Fruit fly (Drosophila melanogaster): ENCODE measurements around the gene CG2186.

The CG2186 gene

DNA sequence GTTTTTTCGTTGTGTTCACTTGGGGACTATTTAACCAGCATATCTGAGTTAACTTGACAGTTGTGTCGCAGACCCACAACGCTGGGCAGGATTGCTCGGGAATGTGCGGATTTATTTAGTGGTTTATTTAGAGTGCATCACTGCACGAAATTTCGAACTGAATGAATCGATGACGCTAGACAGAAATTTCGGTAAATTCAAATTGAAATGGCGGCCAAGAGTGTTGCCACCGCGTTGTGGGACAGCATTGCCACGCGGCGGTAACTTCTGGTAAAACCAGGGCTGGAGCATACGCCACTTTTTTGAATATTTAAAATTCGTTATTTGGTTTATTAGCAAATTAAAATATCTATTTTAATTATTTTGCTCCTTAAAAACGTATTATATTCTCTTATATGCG is 2.8 kb upstream of the CG2186 start, which contains the start of gene feo (continued):
- peak; percentile 63 for TF ChIP-seq YL-1 (GFP tag; optimal IDR thresholded peaks at IDR 0.05)
- no peak for TF ChIP-seq CG4617 (GFP tag; optimal IDR thresholded peaks at IDR 0.05; ENCODE audit: borderline replicate concordance)
- no peak for TF ChIP-seq ase (GFP tag; IDR thresholded peaks at IDR 0.05)
- TF ChIP-seq sqz (GFP tag; optimal IDR thresholded peaks at IDR 0.05): no peak
- peak; percentile 12 for TF ChIP-seq CG30020 (tag; optimal IDR thresholded peaks at IDR 0.05)
- peak; percentile 96 for TF ChIP-seq E2f2 (GFP tag; IDR thresholded peaks at IDR 0.05)
- TF ChIP-seq CG17328 (GFP tag; IDR thresholded peaks at IDR 0.05): no peak
- TF ChIP-seq CG15696 (tag; optimal IDR thresholded peaks at IDR 0.05): peak; percentile 14
- TF ChIP-seq CG1602 (GFP tag; optimal IDR thresholded peaks at IDR 0.05): no peak
- TF ChIP-seq run (tag; optimal IDR thresholded peaks at IDR 0.05): no peak
- no peak for TF ChIP-seq CG12104 (GFP tag; optimal IDR thresholded peaks at IDR 0.05)
- no peak for TF ChIP-seq CG7745 (tag; optimal IDR thresholded peaks at IDR 0.05)

DNA sequence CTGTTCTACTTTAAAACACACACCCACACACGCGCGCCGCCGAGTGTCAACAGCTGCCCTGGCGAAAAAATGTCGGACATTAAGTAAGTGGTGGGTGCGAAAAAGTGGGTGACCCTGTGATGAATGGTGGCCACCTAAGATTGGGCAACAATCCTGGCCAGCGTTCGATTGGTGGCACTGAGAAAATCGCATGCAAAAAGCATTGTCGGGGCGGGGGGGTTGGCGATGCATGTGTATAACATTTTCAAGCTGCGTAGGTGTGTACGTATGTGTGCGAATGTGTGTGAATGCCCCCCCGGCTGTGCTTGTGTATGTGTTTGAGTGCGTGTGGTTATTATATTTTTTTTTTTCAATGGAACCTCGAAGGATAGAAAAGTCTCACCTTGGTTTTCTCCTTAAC is 398 bp downstream of the CG2186 start:
- TF ChIP-seq CG13123 (GFP tag; optimal IDR thresholded peaks at IDR 0.05) (no peak), Xbp1 (GFP tag; optimal IDR thresholded peaks at IDR 0.05) (no peak), phol (tag; optimal IDR thresholded peaks at IDR 0.05) (no peak), cg (GFP tag; optimal IDR thresholded peaks at IDR 0.05) (peak; percentile 96), crol (GFP tag; IDR thresholded peaks at IDR 0.05) (peak; percentile 85), Med (GFP tag) (no peak), YL-1 (GFP tag; optimal IDR thresholded peaks at IDR 0.05) (peak; percentile 62), CG2202 (tag; optimal IDR thresholded peaks at IDR 0.05) (no peak), fd96Cb (tag; optimal IDR thresholded peaks at IDR 0.05) (no peak), CG12219 (GFP tag; optimal IDR thresholded peaks at IDR 0.05) (no peak), CG32767 (GFP tag; IDR thresholded peaks at IDR 0.05) (peak; percentile 57; the same call in 1 of the 2 replicates), ERR (GFP tag; optimal IDR thresholded peaks at IDR 0.05) (no peak), D (optimal IDR thresholded peaks at IDR 0.05) (peak; percentile 6), D (GFP tag; optimal IDR thresholded peaks at IDR 0.05) (no peak), Sin3A (optimal IDR thresholded peaks at IDR 0.05) (peak; percentile 14), MESR4 (GFP tag; optimal IDR thresholded peaks at IDR 0.05) (peak; percentile 81), sd (tag; optimal IDR thresholded peaks at IDR 0.05) (peak; percentile 14), sug (tag; optimal IDR thresholded peaks at IDR 0.05) (peak; percentile 38), Pdp1 (GFP tag; optimal IDR thresholded peaks at IDR 0.05) (peak in 1 of 2 experiments; percentile 18), CG6689 (GFP tag; IDR thresholded peaks at IDR 0.05) (no peak), sr (GFP tag; IDR thresholded peaks at IDR 0.05) (peak; percentile 75), dimm (GFP tag; IDR thresholded peaks at IDR 0.05) (no peak), CG8478 (optimal IDR thresholded peaks at IDR 0.05) (peak; percentile 76)

DNA sequence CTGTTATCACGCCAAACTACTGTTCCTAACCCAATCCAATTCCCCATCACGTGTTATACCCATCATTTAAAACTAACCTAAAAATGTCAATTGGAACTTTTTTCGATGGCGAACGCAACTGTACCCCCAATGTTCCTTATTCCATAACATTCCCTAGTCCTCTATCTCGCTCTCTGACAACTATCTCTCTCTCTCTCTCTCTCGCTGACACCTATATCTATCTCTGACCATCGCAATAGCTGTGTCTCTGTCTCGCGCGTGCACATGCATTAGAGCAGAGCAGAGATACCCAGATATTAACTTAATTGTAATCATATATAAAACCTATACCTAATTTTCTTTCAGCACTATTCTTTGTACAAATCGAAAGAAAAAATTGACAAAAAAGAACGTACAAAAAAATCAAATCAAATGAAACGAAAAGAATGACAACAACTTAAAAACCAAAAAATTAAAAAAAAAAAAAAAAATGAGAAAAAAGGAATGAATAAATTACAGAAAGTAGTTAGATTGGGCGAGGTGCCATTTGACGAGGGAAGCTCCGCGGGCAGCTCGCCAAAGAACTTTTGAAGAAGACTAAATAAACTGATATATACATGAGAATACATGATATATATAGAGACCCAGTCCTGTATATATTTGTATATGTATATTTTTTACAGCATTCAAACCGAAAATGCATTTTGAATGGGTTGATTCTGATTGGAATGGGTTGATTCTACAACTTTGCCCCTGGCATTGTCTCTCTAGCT is 8.3 kb downstream of the CG2186 start:
- peak; percentile 62 for TF ChIP-seq pfk (GFP tag; optimal IDR thresholded peaks at IDR 0.05)
- peak; percentile 65 for TF ChIP-seq CG10431 (GFP tag; optimal IDR thresholded peaks at IDR 0.05)
- 0 out of 3 replicates have a peak, but pooled peaks have one; percentile 5 for TF ChIP-seq CG6791 (GFP tag; IDR thresholded peaks at IDR 0.05; ENCODE audit: partially characterized antibody)
- no peak for TF ChIP-seq lola (GFP tag; optimal IDR thresholded peaks at IDR 0.05)
- no peak for TF ChIP-seq al (GFP tag; IDR thresholded peaks at IDR 0.05)
- TF ChIP-seq usp (GFP tag; optimal IDR thresholded peaks at IDR 0.05): no peak
- TF ChIP-seq CG34224 (GFP tag; IDR thresholded peaks at IDR 0.05; ENCODE audit: partially characterized antibody): no peak
- no peak for TF ChIP-seq CG7839 (tag; optimal IDR thresholded peaks at IDR 0.05)
- TF ChIP-seq hkb (optimal IDR thresholded peaks at IDR 0.05): no peak
- no peak for TF ChIP-seq hkb (GFP tag; IDR thresholded peaks at IDR 0.05)
- peak; percentile 85 for TF ChIP-seq CG10321 (GFP tag; IDR thresholded peaks at IDR 0.05)
- no peak for TF ChIP-seq CG10543 (GFP tag; optimal IDR thresholded peaks at IDR 0.05)
- TF ChIP-seq CG4282 (GFP tag; optimal IDR thresholded peaks at IDR 0.05): no peak
- TF ChIP-seq MESR4 (GFP tag; optimal IDR thresholded peaks at IDR 0.05): no peak
- TF ChIP-seq luna (GFP tag; optimal IDR thresholded peaks at IDR 0.05): no peak
- TF ChIP-seq bigmax (GFP tag; optimal IDR thresholded peaks at IDR 0.05): peak; percentile 74
- TF ChIP-seq MBD-R2 (GFP tag; IDR thresholded peaks at IDR 0.05): no peak

Data from whole organism, embryonic.